Worm (Caenorhabditis elegans) whole organism, midembryonic: ENCODE results near the gene nduf-9.

Source experiments
- T22C8.4 ChIP-seq: fragments of 200-800 bp; sonication (Bioruptor generic); IDR thresholded peaks from 2 replicates; pipeline ENCODE4 v1.3.6; 2022; ENCODE audit warnings: missing genetic modification characterization, missing compliant biosample characterization
- cog-1 ChIP-seq: sonication (generic microtip); optimal IDR thresholded peaks from 2 replicates; lab custom pipeline; 2016; ENCODE audit warnings: missing genetic modification characterization, missing compliant biosample characterization
- flt-1 ChIP-seq: fragments of 200-800 bp; sonication (Bioruptor generic); IDR thresholded peaks from 2 replicates; pipeline ENCODE4 v1.3.6; 2022; ENCODE audit warnings: missing genetic modification characterization, missing compliant biosample characterization
- klf-2 ChIP-seq: fragments of 200-800 bp; sonication (Bioruptor generic); conservative IDR thresholded peaks from 2 replicates; pipeline ENCODE4 v1.3.6; 2022; ENCODE audit warnings: missing genetic modification reagents, missing genetic modification characterization, missing compliant biosample characterization
- med-1 ChIP-seq: sonication (generic microtip); optimal IDR thresholded peaks from 2 replicates; lab custom pipeline; 2017; ENCODE audit warnings: missing genetic modification characterization, mild to moderate bottlenecking, missing compliant biosample characterization, antibody characterized with exemption, missing genetic modification reagents; ENCODE audit not compliant: insufficient read depth
- ref-1 ChIP-seq: fragments of 200-800 bp; sonication (Bioruptor generic); conservative IDR thresholded peaks from 2 replicates; pipeline ENCODE4 v1.3.6; 2022; ENCODE audit warnings: missing genetic modification reagents, missing genetic modification characterization, missing compliant biosample characterization
- tab-1 ChIP-seq: fragments of 200-800 bp; sonication (Bioruptor generic); IDR thresholded peaks from 2 replicates; pipeline ENCODE4 v1.3.6; 2022; ENCODE audit warnings: missing genetic modification characterization, missing compliant biosample characterization
- ztf-23 ChIP-seq: fragments of 200-800 bp; sonication (Bioruptor generic); IDR thresholded peaks from 2 replicates; pipeline ENCODE4 v1.3.6; 2022; ENCODE audit warnings: missing genetic modification reagents, missing genetic modification characterization, missing compliant biosample characterization
- ztf-29 ChIP-seq: fragments of 200-800 bp; sonication (Bioruptor generic); IDR thresholded peaks from 2 replicates; pipeline ENCODE4 v1.3.6; 2022; ENCODE audit warnings: missing genetic modification reagents, missing genetic modification characterization, missing compliant biosample characterization

The nduf-9 gene

DNA sequence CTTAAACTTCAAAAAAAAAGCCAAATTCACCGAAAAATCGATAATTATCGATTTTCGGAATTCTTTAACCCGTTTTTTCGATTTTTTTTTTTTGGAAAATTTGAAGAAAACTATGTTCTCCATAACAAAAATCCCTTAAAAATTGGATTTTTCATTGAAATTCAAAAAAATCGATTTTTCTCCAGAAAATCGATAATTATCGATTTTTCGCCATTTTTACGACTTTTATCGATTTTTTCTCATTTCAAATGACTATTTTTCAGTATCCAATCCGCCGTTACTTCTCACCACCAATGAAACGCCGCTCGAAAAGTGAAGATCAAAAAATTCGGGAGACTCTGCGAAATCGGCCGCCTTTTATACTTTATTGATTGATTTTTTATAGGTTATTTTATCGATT, 7.5 kb downstream of the nduf-9 start:
- peak; percentile 71 for TF ChIP-seq T22C8.4
- TF ChIP-seq ref-1, result no peak
- TF ChIP-seq cog-1 (tag; lab: Kevin White, UChicago), result no peak
- no peak for TF ChIP-seq flt-1

DNA sequence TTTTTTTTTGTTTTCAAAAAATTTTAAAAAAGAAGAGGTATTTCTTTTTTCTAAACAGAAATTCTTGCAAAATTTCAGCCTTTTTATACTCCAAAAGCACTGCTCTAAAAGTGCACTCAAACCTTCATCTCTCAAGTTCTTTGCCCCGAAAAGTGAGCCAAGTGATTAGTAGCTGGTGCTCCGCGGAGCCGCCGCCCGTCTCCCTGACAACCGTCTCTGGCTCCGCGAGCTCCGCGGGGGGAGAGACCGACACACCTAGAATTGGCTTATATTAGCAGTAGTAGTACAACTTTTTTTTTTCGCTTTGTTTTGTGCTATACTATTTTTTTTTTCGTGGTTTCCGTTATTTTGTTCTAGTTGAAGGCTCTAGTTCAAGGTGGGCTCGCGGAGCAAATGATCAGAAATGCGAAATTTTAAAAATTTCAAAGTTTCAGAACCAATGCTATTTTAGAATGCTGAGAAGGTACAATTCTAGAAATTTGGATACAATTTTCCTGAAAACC, 15.7 kb downstream of the nduf-9 start, which contains the start of gene Y53G8AL.1:
Y53G8AL.1 (plus strand) TSS at position 453 of the 503 bp plus-strand sequence.
- TF ChIP-seq tab-1 (GFP tag; lab: Robert Waterston, UW) (no peak), flt-1 (no peak), ztf-29 (no peak), med-1 (GFP tag; lab: Kevin White, UChicago) (no peak), ztf-23 (GFP tag; lab: Robert Waterston, UW) (no peak)

DNA sequence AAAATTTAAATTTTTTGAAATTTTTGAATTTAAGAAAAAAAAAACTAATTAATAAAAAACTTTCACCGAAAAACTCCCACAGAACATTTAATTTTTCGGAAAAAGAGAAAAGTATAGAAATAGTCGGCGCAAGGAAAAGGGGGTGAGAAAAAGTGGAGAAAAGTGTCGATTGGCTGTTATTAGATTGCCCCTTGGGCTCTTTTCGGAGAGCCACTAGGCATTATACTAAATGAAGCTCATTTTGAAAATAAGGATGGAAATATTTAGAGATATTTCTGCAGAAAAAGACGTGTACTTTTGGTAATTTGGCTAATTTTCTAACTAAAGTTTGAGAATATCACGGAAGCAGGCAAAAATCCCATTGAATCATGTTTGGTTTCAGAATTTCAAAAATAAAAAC, 24.3 kb downstream of the nduf-9 start:
- TF ChIP-seq klf-2 (GFP tag; lab: Robert Waterston, UW) (no peak), flt-1 (no peak), ztf-23 (GFP tag; lab: Robert Waterston, UW) (no peak), ztf-29 (no peak), med-1 (GFP tag; lab: Kevin White, UChicago) (no peak), ref-1 (no peak), cog-1 (tag; lab: Kevin White, UChicago) (no peak), T22C8.4 (no peak), tab-1 (GFP tag; lab: Robert Waterston, UW) (no peak)

- no peak for TF ChIP-seq ztf-23 (GFP tag; lab: Robert Waterston, UW)
- no peak for TF ChIP-seq med-1 (GFP tag; lab: Kevin White, UChicago)
Measured at ce11 chrIII:3222707-3223106, 25.7 kb downstream of the nduf-9 start.

DNA sequence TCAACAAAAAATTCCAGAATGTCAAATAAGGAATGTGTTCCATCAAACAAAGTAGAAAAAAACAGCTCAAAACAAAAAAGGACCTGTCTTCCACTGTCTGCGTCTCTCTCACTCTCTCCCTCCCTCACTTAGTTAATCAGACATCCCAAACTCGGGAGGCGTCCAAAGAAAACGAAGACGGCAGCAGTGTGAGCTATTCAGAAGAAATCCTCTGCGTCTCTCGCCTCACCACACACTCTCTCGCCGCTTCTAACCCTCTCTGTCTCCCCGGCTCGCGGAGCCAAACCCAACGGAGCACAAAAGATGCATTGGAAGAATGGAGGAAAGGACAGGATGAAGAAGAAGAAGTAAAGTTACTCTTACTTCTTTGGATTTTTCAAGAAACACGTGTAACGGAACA, 28.1 kb downstream of the nduf-9 start:
- TF ChIP-seq flt-1 (no peak), T22C8.4 (no peak), klf-2 (GFP tag; lab: Robert Waterston, UW) (no peak), cog-1 (tag; lab: Kevin White, UChicago) (no peak), ref-1 (no peak)

DNA sequence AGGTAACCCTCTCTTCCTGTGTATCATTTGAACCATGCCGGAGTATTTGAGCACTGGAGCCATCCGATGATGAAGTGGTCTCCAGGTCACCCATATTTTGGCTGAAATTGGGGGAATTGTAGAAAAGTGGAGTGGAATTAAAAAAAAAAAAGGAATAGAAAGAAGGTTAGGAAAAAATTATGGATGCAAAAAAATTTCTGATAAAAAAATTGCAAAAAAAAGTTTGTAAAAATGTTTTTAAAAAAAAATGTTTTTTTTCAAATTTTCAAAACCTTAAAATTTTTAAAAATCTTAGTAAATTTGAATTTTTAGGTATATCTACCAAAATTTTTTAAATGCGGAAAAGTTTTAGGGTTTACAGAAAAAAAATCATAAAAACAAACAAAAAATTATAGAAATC, 29.3 kb downstream of the nduf-9 start, which contains the start of gene frm-8:
frm-8 (minus strand) TSS at position 101 of the 400 bp plus-strand sequence.
- TF ChIP-seq ztf-29, result no peak
- no peak for TF ChIP-seq ref-1
- TF ChIP-seq ztf-23 (GFP tag; lab: Robert Waterston, UW), result no peak
- no peak for TF ChIP-seq cog-1 (tag; lab: Kevin White, UChicago)
- TF ChIP-seq flt-1, result no peak
- no peak for TF ChIP-seq T22C8.4
- no peak for TF ChIP-seq med-1 (GFP tag; lab: Kevin White, UChicago)
- TF ChIP-seq tab-1 (GFP tag; lab: Robert Waterston, UW), result no peak
- no peak for TF ChIP-seq klf-2 (GFP tag; lab: Robert Waterston, UW)

DNA sequence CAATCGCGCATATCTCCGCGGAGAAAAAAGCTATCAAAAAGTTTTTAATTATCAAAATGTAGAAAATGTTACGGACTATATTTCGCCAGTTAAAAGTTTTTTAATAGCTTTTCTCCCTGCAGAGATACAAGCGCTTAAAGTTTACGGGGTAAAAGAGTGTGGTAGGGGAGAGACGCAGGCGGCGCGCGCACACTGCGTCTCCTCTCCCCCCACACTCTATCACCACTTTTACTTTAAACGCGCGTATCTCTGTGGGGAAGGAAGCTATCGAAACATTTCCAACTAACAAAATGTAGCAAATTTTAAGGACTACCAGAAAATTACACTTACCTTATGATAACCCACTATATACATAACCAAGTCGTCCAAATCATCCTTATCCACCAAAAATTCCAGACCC, 44.8 kb downstream of the nduf-9 start:
- TF ChIP-seq klf-2 (GFP tag; lab: Robert Waterston, UW) (no peak), flt-1 (no peak), ref-1 (no peak), ztf-23 (GFP tag; lab: Robert Waterston, UW) (no peak), ztf-29 (no peak), med-1 (GFP tag; lab: Kevin White, UChicago) (no peak), T22C8.4 (no peak), cog-1 (tag; lab: Kevin White, UChicago) (no peak), tab-1 (GFP tag; lab: Robert Waterston, UW) (no peak)

DNA sequence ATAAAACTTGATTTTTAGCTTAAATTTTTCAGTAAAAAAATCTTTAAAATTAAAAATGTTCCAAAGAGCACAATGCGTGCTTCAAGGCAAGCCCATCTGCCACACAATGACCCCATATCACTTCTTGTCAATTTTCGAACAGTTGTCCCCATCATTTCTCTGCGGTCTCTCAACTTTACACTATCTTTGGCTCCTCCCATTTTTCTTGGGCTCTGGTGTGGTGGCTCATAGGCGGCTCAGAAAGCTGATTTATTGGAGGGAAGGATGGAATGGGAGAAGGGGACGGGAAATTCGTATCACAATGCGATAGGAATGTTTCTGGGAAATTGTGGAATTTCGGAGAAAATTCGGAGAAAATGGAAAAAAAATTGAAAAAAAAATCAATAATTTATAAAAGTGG, 47.8 kb downstream of the nduf-9 start:
- TF ChIP-seq tab-1 (GFP tag; lab: Robert Waterston, UW) (no peak), flt-1 (0 out of 2 replicates have a peak, but pooled peaks have one; percentile 25)

ce11 chrIII:3199416-3199815, 49.0 kb downstream of the nduf-9 start, which contains the start of gene heh-1:
TSS of gene heh-1 (minus strand) at chrIII:3199516.
- no peak for TF ChIP-seq ztf-23 (GFP tag; lab: Robert Waterston, UW)

ce11 chrIII:3198307-3198706, 50.1 kb downstream of the nduf-9 start, which contains the start of gene R148.7:
TSS of gene R148.7 (minus strand) at chrIII:3198407.
- TF ChIP-seq tab-1 (GFP tag; lab: Robert Waterston, UW) (no peak), ztf-29 (no peak), ztf-23 (GFP tag; lab: Robert Waterston, UW) (no peak), T22C8.4 (no peak), med-1 (GFP tag; lab: Kevin White, UChicago) (no peak), cog-1 (tag; lab: Kevin White, UChicago) (no peak)

ce11 chrIII:3197904-3198303, 50.5 kb downstream of the nduf-9 start:
- TF ChIP-seq klf-2 (GFP tag; lab: Robert Waterston, UW), result no peak
- TF ChIP-seq flt-1, result no peak
- TF ChIP-seq tab-1 (GFP tag; lab: Robert Waterston, UW), result no peak
- no peak for TF ChIP-seq T22C8.4

ce11 chrIII:3191729-3192128, 56.6 kb downstream of the nduf-9 start:
- no peak for TF ChIP-seq tab-1 (GFP tag; lab: Robert Waterston, UW)
- TF ChIP-seq ztf-23 (GFP tag; lab: Robert Waterston, UW), result no peak
- no peak for TF ChIP-seq ref-1
